Fruit fly (Drosophila melanogaster): ENCODE measurements around the gene CG34299.

The CG34299 gene

dm6 chr3R:30235253-30235652, 14.1 kb upstream of the CG34299 start (continued):
- TF ChIP-seq trh (GFP tag; optimal IDR thresholded peaks at IDR 0.05) (no peak), ftz-f1 (GFP tag; optimal IDR thresholded peaks at IDR 0.05) (no peak), onecut (GFP tag; IDR thresholded peaks at IDR 0.05) (peak; percentile 40; the same call in 1 of the 2 replicates), eve (GFP tag; optimal IDR thresholded peaks at IDR 0.05) (peak in 1 of 2 experiments; percentile 49), CG16779 (GFP tag; IDR thresholded peaks at IDR 0.05) (no peak), bsh (GFP tag; optimal IDR thresholded peaks at IDR 0.05) (peak in 1 of 2 experiments; percentile 56), Dfd (GFP tag; optimal IDR thresholded peaks at IDR 0.05) (no peak), B-H2 (GFP tag; optimal IDR thresholded peaks at IDR 0.05) (no peak), pb (GFP tag; optimal IDR thresholded peaks at IDR 0.05) (no peak), chif (GFP tag; optimal IDR thresholded peaks at IDR 0.05) (peak in 1 of 2 experiments; percentile 8), CG17361 (GFP tag; IDR thresholded peaks at IDR 0.05) (no peak), CG5953 (GFP tag; IDR thresholded peaks at IDR 0.05) (no peak), pan (optimal IDR thresholded peaks at IDR 0.05) (no peak), pan (GFP tag; optimal IDR thresholded peaks at IDR 0.05 in 1 of 2, IDR thresholded peaks at IDR 0.05 in 1 of 2) (no peak), h (optimal IDR thresholded peaks at IDR 0.05) (no peak), Abd-B (GFP tag; optimal IDR thresholded peaks at IDR 0.05) (no peak), CG16863 (GFP tag; optimal IDR thresholded peaks at IDR 0.05) (no peak), CG16813 (GFP tag; IDR thresholded peaks at IDR 0.05; ENCODE audit: partially characterized antibody) (no peak), CG12071 (GFP tag; optimal IDR thresholded peaks at IDR 0.05) (no peak), zen (tag; optimal IDR thresholded peaks at IDR 0.05) (no peak), CG32772 (GFP tag; IDR thresholded peaks at IDR 0.05) (0 out of 2 replicates have a peak, but pooled peaks have one; percentile 10), CG12104 (GFP tag; optimal IDR thresholded peaks at IDR 0.05) (no peak), CG3163 (GFP tag; optimal IDR thresholded peaks at IDR 0.05) (no peak), peb (GFP tag; IDR thresholded peaks at IDR 0.05) (no peak), CG32767 (GFP tag; IDR thresholded peaks at IDR 0.05) (no peak), CG6791 (GFP tag; IDR thresholded peaks at IDR 0.05; ENCODE audit: partially characterized antibody) (no peak), CG10147 (GFP tag; optimal IDR thresholded peaks at IDR 0.05) (no peak), CG13424 (tag; optimal IDR thresholded peaks at IDR 0.05) (peak; percentile 60), Med (GFP tag) (peak; percentile 76), gro (GFP tag; optimal IDR thresholded peaks at IDR 0.05) (no peak), CG8388 (GFP tag; optimal IDR thresholded peaks at IDR 0.05) (peak; percentile 46), croc (GFP tag; conservative IDR thresholded peaks at IDR 0.05) (no peak), Hr39 (optimal IDR thresholded peaks at IDR 0.05) (no peak), CG17328 (GFP tag; IDR thresholded peaks at IDR 0.05) (peak; percentile 46; the same call in 1 of the 2 replicates), Meics (GFP tag; optimal IDR thresholded peaks at IDR 0.05) (peak; percentile 8), HLH54F (GFP tag; optimal IDR thresholded peaks at IDR 0.05) (no peak), psq (GFP tag; optimal IDR thresholded peaks at IDR 0.05) (no peak), CG15514 (GFP tag; optimal IDR thresholded peaks at IDR 0.05) (no peak), CG30431 (GFP tag; optimal IDR thresholded peaks at IDR 0.05) (no peak), ems (GFP tag; optimal IDR thresholded peaks at IDR 0.05) (no peak), CG15696 (tag; optimal IDR thresholded peaks at IDR 0.05) (no peak), gem (tag; optimal IDR thresholded peaks at IDR 0.05) (peak; percentile 53), zfh2 (GFP tag; optimal IDR thresholded peaks at IDR 0.05) (no peak), Ssrp (tag; optimal IDR thresholded peaks at IDR 0.05) (peak; percentile 37), exex (tag; optimal IDR thresholded peaks at IDR 0.05) (no peak), corto (GFP tag; optimal IDR thresholded peaks at IDR 0.05) (no peak), Xrp1 (GFP tag; IDR thresholded peaks at IDR 0.05) (peak; percentile 68; the same call in 1 of the 2 replicates), ind (GFP tag; optimal IDR thresholded peaks at IDR 0.05) (peak; percentile 8), CG9797 (GFP tag; optimal IDR thresholded peaks at IDR 0.05) (no peak), schlank (tag; optimal IDR thresholded peaks at IDR 0.05) (no peak), ken (GFP tag; IDR thresholded peaks at IDR 0.05) (0 out of 3 replicates have a peak, but pooled peaks have one; percentile 32), esg (GFP tag; conservative IDR thresholded peaks at IDR 0.05) (no peak; the same call in 1 of the 2 replicates)

Data from whole organism, embryonic.